Worm (Caenorhabditis elegans) whole organism, L1 larva: ENCODE data around the gene B0250.7.
A peak's percentile ranks its signal among the peaks of the same experiment; 100 is the strongest.

Source experiments
- C04F5.9 ChIP-seq: sonication (generic microtip); optimal IDR thresholded peaks from 2 replicates; lab custom pipeline; 2016; ENCODE audit warnings: missing genetic modification characterization, missing compliant biosample characterization
- C34B4.2 ChIP-seq: sonication (generic microtip); optimal IDR thresholded peaks from 2 replicates; lab custom pipeline; 2017; ENCODE audit warnings: mild to moderate bottlenecking, missing genetic modification characterization, missing compliant biosample characterization
- F16B12.6 ChIP-seq: fragments of 150-350 bp; optimal IDR thresholded peaks from 2 replicates; lab custom pipeline; 2014; ENCODE audit warnings: missing biosample characterization, missing genetic modification characterization
- alr-1 ChIP-seq: fragments of 200-800 bp; sonication (Bioruptor generic); optimal IDR thresholded peaks from 2 replicates; lab custom pipeline; 2018; ENCODE audit warnings: borderline replicate concordance, mild to moderate bottlenecking, missing genetic modification characterization, missing compliant biosample characterization
- aly-2 ChIP-seq: fragments of 150-350 bp; optimal IDR thresholded peaks from 2 replicates; lab custom pipeline; 2014; ENCODE audit warnings: missing biosample characterization, missing genetic modification characterization
- ama-1 ChIP-seq: fragments of 150-350 bp; optimal IDR thresholded peaks from 2 replicates; lab custom pipeline; 2014
- ceh-63 ChIP-seq: fragments of 200-800 bp; sonication (Bioruptor generic); optimal IDR thresholded peaks from 2 replicates; lab custom pipeline; 2018; ENCODE audit warnings: mild to moderate bottlenecking, missing genetic modification characterization, missing compliant biosample characterization
- ceh-88 ChIP-seq: fragments of 200-800 bp; sonication (Bioruptor generic); IDR thresholded peaks from 2 replicates; pipeline ENCODE4 v1.3.6; 2022; ENCODE audit warnings: missing genetic modification characterization, missing compliant biosample characterization
- ceh-90 ChIP-seq: sonication (generic microtip); optimal IDR thresholded peaks from 2 replicates; lab custom pipeline; 2016; ENCODE audit warnings: missing genetic modification characterization, missing compliant biosample characterization
- dpl-1 ChIP-seq, 3 experiments: fragments of 150-350 bp in 2 of 3; sonication (generic microtip) in 1 of 3; optimal IDR thresholded peaks; 2 replicates each; lab custom pipeline; 2014 to 2017; ENCODE audit warnings: missing biosample characterization in 3 of 3, missing genetic modification characterization in 3 of 3, missing genetic modification reagents in 3 of 3
- dsc-1 ChIP-seq: sonication (generic microtip); optimal IDR thresholded peaks from 2 replicates; lab custom pipeline; 2016; ENCODE audit warnings: mild to moderate bottlenecking, missing genetic modification characterization, missing compliant biosample characterization
- efl-1 ChIP-seq, 4 experiments: fragments of 150-350 bp; optimal IDR thresholded peaks in 3 of 4; peaks in 1 of 4; 1 replicate in 1 of 4; 2 replicates in 3 of 4; lab custom pipeline; 2014; ENCODE audit warnings: missing biosample characterization in 2 of 4, missing genetic modification characterization in 2 of 4, missing genetic modification reagents in 2 of 4
- efl-3 ChIP-seq: fragments of 200-800 bp; sonication (Bioruptor generic); optimal IDR thresholded peaks from 2 replicates; lab custom pipeline; 2018; ENCODE audit warnings: mild to moderate bottlenecking, missing genetic modification characterization, missing compliant biosample characterization
- egl-27 ChIP-seq, 2 experiments: fragments of 150-350 bp in 1 of 2; sonication (generic microtip); optimal IDR thresholded peaks; 3 replicates each; lab custom pipeline; 2017 to 2018; ENCODE audit warnings: missing biosample characterization in 2 of 2, missing genetic modification characterization in 2 of 2, missing genetic modification reagents in 2 of 2
- elt-2 ChIP-seq: sonication (generic microtip); optimal IDR thresholded peaks from 2 replicates; lab custom pipeline; 2016; ENCODE audit warnings: missing genetic modification characterization, mild to moderate bottlenecking, inconsistent platforms, missing compliant biosample characterization, missing genetic modification reagents
- fkh-8 ChIP-seq: sonication (generic microtip); optimal IDR thresholded peaks from 2 replicates; lab custom pipeline; 2016; ENCODE audit warnings: mild to moderate bottlenecking, missing genetic modification characterization, missing compliant biosample characterization
- fos-1 ChIP-seq: fragments of 150-350 bp; optimal IDR thresholded peaks from 2 replicates; lab custom pipeline; 2014; ENCODE audit warnings: missing biosample characterization, missing genetic modification characterization
- hlh-17 ChIP-seq: fragments of 200-800 bp; sonication (Bioruptor generic); optimal IDR thresholded peaks from 2 replicates; lab custom pipeline; 2018; ENCODE audit warnings: missing genetic modification characterization, mild to moderate bottlenecking, missing compliant biosample characterization, moderate library complexity, borderline replicate concordance
- hpl-2 ChIP-seq: fragments of 150-350 bp; optimal IDR thresholded peaks from 2 replicates; lab custom pipeline; 2014; ENCODE audit warnings: missing biosample characterization, missing genetic modification reagents, missing genetic modification characterization
- irx-1 ChIP-seq: sonication (generic microtip); optimal IDR thresholded peaks from 2 replicates; lab custom pipeline; 2016; ENCODE audit warnings: missing genetic modification characterization, missing compliant biosample characterization
- isw-1 ChIP-seq: fragments of 200-800 bp; sonication (Bioruptor generic); IDR thresholded peaks from 2 replicates; pipeline ENCODE4 v1.3.6; 2022; ENCODE audit warnings: missing genetic modification characterization, missing compliant biosample characterization
- lin-13 ChIP-seq: fragments of 150-350 bp; optimal IDR thresholded peaks from 2 replicates; lab custom pipeline; 2014; ENCODE audit warnings: missing biosample characterization, missing genetic modification reagents, missing genetic modification characterization
- lin-14 ChIP-seq: fragments of 200-800 bp; sonication (Bioruptor generic); optimal IDR thresholded peaks from 2 replicates; lab custom pipeline; 2018; ENCODE audit warnings: mild to moderate bottlenecking, missing genetic modification characterization, moderate library complexity, missing compliant biosample characterization
- lin-39 ChIP-seq: fragments of 150-350 bp; optimal IDR thresholded peaks from 2 replicates; lab custom pipeline; 2014; ENCODE audit warnings: missing biosample characterization, missing genetic modification reagents, missing genetic modification characterization
- lir-3 ChIP-seq: sonication (generic microtip); optimal IDR thresholded peaks from 2 replicates; lab custom pipeline; 2016; ENCODE audit warnings: mild to moderate bottlenecking, missing genetic modification characterization, moderate library complexity, missing compliant biosample characterization; ENCODE audit not compliant: poor library complexity
- mdl-1 ChIP-seq, 2 experiments: fragments of 150-350 bp; optimal IDR thresholded peaks; 2 replicates each; lab custom pipeline; 2014 to 2017; ENCODE audit warnings: missing biosample characterization in 2 of 2, missing genetic modification characterization in 2 of 2, inconsistent platforms in 1 of 2
- mef-2 ChIP-seq: fragments of 150-350 bp; optimal IDR thresholded peaks from 2 replicates; lab custom pipeline; 2014; ENCODE audit warnings: missing biosample characterization, missing genetic modification characterization
- mep-1 ChIP-seq: fragments of 150-350 bp; optimal IDR thresholded peaks from 2 replicates; lab custom pipeline; 2014; ENCODE audit warnings: missing biosample characterization, missing genetic modification characterization
- nhr-11 ChIP-seq: fragments of 150-350 bp; optimal IDR thresholded peaks from 2 replicates; lab custom pipeline; 2014; ENCODE audit warnings: missing biosample characterization, missing genetic modification characterization
- nhr-12 ChIP-seq: sonication (generic microtip); optimal IDR thresholded peaks from 2 replicates; lab custom pipeline; 2017; ENCODE audit warnings: missing biosample characterization, missing genetic modification characterization
- nhr-28 ChIP-seq: fragments of 150-350 bp; optimal IDR thresholded peaks from 2 replicates; lab custom pipeline; 2014; ENCODE audit warnings: missing biosample characterization, missing genetic modification characterization
- nhr-71 ChIP-seq: sonication (generic microtip); optimal IDR thresholded peaks from 2 replicates; lab custom pipeline; 2016; ENCODE audit warnings: mild to moderate bottlenecking, missing genetic modification characterization, moderate library complexity, missing compliant biosample characterization
- nhr-76 ChIP-seq: sonication (generic microtip); optimal IDR thresholded peaks from 2 replicates; lab custom pipeline; 2017; ENCODE audit warnings: missing biosample characterization, missing genetic modification characterization
- nhr-77 ChIP-seq: fragments of 150-350 bp; optimal IDR thresholded peaks from 2 replicates; lab custom pipeline; 2014; ENCODE audit warnings: missing biosample characterization, missing genetic modification characterization
- nhr-84 ChIP-seq: sonication (generic microtip); optimal IDR thresholded peaks from 2 replicates; lab custom pipeline; 2017; ENCODE audit warnings: missing biosample characterization, missing genetic modification characterization
- nhr-85 ChIP-seq: sonication (generic microtip); peaks from one replicate; lab custom pipeline; 2016; ENCODE audit warnings: missing genetic modification characterization, inconsistent platforms, missing compliant biosample characterization
- nhr-90 ChIP-seq: sonication (generic microtip); optimal IDR thresholded peaks from 2 replicates; lab custom pipeline; 2016; ENCODE audit warnings: mild to moderate bottlenecking, missing genetic modification characterization, missing compliant biosample characterization; ENCODE audit not compliant: poor library complexity
- pag-3 ChIP-seq: sonication (generic microtip); optimal IDR thresholded peaks from 2 replicates; lab custom pipeline; 2017; ENCODE audit warnings: missing genetic modification characterization, mild to moderate bottlenecking, missing compliant biosample characterization, antibody characterized with exemption, borderline replicate concordance; ENCODE audit not compliant: insufficient read depth
- pax-3 ChIP-seq: fragments of 200-800 bp; sonication (Bioruptor generic); optimal IDR thresholded peaks from 2 replicates; lab custom pipeline; 2018; ENCODE audit warnings: mild to moderate bottlenecking, missing genetic modification characterization, moderate library complexity, missing compliant biosample characterization
- pqm-1 ChIP-seq: sonication (generic microtip); optimal IDR thresholded peaks from 3 replicates; lab custom pipeline; 2017; ENCODE audit warnings: missing biosample characterization, missing genetic modification characterization
- skn-1 ChIP-seq: fragments of 150-350 bp; optimal IDR thresholded peaks from 2 replicates; lab custom pipeline; 2014; ENCODE audit warnings: missing biosample characterization, missing genetic modification characterization
- snu-23 ChIP-seq: sonication (generic microtip); optimal IDR thresholded peaks from 2 replicates; lab custom pipeline; 2016; ENCODE audit warnings: missing genetic modification characterization, missing compliant biosample characterization
- swsn-7 ChIP-seq: sonication (generic microtip); optimal IDR thresholded peaks from 2 replicates; lab custom pipeline; 2016; ENCODE audit warnings: missing genetic modification characterization, missing compliant biosample characterization
- tbx-2 ChIP-seq: sonication (generic microtip); optimal IDR thresholded peaks from 2 replicates; lab custom pipeline; 2016; ENCODE audit warnings: missing genetic modification characterization, missing compliant biosample characterization
- tlp-1 ChIP-seq: fragments of 150-350 bp; optimal IDR thresholded peaks from 2 replicates; lab custom pipeline; 2014; ENCODE audit warnings: missing biosample characterization, missing genetic modification characterization
- unc-62 ChIP-seq: fragments of 150-350 bp; optimal IDR thresholded peaks from 2 replicates; lab custom pipeline; 2014; ENCODE audit warnings: missing biosample characterization, missing genetic modification reagents, missing genetic modification characterization
- unc-86 ChIP-seq: sonication (generic microtip); optimal IDR thresholded peaks from 2 replicates; lab custom pipeline; 2016; ENCODE audit warnings: missing genetic modification characterization, missing compliant biosample characterization
- xbp-1 ChIP-seq: sonication (generic microtip); optimal IDR thresholded peaks from 2 replicates; lab custom pipeline; 2016; ENCODE audit warnings: missing genetic modification characterization, missing compliant biosample characterization
- zag-1 ChIP-seq: fragments of 150-350 bp; optimal IDR thresholded peaks from 2 replicates; lab custom pipeline; 2014; ENCODE audit warnings: missing biosample characterization, missing genetic modification characterization
- ztf-11 ChIP-seq, 2 experiments: sonication (generic microtip); optimal IDR thresholded peaks; 2 replicates each; lab custom pipeline; 2016 to 2017; ENCODE audit warnings: missing genetic modification characterization in 2 of 2, missing biosample characterization in 1 of 2, missing compliant biosample characterization in 1 of 2

Gene B0250.7

DNA sequence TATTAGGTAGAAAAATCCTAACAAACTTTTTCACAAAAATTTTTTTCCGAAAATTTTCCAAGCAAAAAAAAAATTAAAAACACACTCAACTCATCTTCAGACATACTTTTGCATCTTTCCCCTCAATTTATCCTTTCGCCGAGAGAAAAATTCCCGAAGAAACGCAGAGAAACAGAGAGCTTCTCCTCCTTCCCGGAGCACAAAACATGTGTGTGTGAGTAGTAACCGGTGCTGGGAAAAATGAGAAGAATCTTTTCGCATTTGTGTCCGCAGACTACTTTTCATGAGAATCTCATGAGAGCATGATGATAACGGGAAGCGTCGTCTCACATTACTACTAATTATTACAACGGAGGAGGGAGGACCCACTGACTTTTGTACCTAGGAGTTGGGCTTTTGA, 10.7 kb upstream of the B0250.7 start (continued):
- TF ChIP-seq egl-27 (tag; optimal IDR thresholded peaks at IDR 0.05; lab: Kevin White, UChicago) (no peak), dsc-1 (tag; lab: Kevin White, UChicago) (peak; percentile 85), fkh-8 (tag; lab: Kevin White, UChicago) (no peak), irx-1 (tag; lab: Kevin White, UChicago) (no peak), hlh-17 (GFP tag; lab: Kevin White, UChicago) (no peak), ama-1 (lab: Kevin White, UChicago) (no peak), lin-14 (GFP tag; lab: Kevin White, UChicago) (peak; percentile 67), lin-39 (tag; lab: Kevin White, UChicago) (no peak), lir-3 (tag; lab: Kevin White, UChicago) (no peak), lin-13 (GFP tag; lab: Kevin White, UChicago) (no peak), hpl-2 (no peak), fos-1 (tag; lab: Kevin White, UChicago) (no peak), tlp-1 (no peak), pag-3 (no peak), C34B4.2 (tag; lab: Kevin White, UChicago) (no peak), unc-62 (no peak), aly-2 (tag; lab: Kevin White, UChicago) (no peak), nhr-90 (tag; lab: Kevin White, UChicago) (no peak), mep-1 (tag; lab: Kevin White, UChicago) (peak; percentile 41), ceh-88 (no peak), nhr-71 (peak; percentile 58), dpl-1 (GFP tag; optimal IDR thresholded peaks at IDR 0.05; lab: Kevin White, UChicago) (no peak), nhr-77 (no peak), xbp-1 (tag; lab: Kevin White, UChicago) (no peak), efl-1 (optimal IDR thresholded peaks at IDR 0.05; lab: Kevin White, UChicago) (peak in 1 of 2 experiments; percentile 14), efl-1 (GFP tag; optimal IDR thresholded peaks at IDR 0.05 in 1 of 2; lab: Kevin White, UChicago) (peak in 1 of 2 experiments; percentile 27), snu-23 (GFP tag; lab: Kevin White, UChicago) (peak; percentile 46), ztf-11 (tag; optimal IDR thresholded peaks at IDR 0.05; lab: Kevin White, UChicago) (no peak), efl-3 (GFP tag; lab: Kevin White, UChicago) (no peak), mdl-1 (tag; optimal IDR thresholded peaks at IDR 0.05; lab: Kevin White, UChicago) (peak in 1 of 2 experiments; percentile 21)
- TF ChIP-seq, all 84 proteins: peak for 13

DNA sequence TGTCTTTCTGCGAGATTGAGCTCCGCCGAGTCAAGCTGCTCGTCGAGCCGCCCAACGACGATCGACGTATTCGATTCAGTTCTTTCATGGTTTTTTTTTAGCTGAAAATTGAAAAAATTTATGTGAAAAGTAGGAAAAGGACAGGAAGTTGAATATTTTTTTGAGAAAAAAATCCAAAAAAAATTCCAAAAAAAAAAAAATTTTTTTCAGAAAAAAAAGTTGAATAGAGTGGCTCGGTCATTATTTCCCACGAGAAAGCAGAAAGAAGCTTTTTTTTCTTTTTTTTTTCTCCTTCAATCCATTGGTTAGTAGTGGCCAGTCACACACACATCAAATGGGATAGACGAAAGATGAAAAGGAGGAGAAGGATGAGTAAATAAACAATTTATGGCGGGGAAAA, 9.4 kb upstream of the B0250.7 start, which contains the start of gene dhcr-7:
dhcr-7 (minus strand) TSS at position 101 of the 400 bp plus-strand sequence.
- TF ChIP-seq nhr-84 (tag; lab: Kevin White, UChicago) (no peak), nhr-28 (tag; lab: Kevin White, UChicago) (no peak), nhr-76 (tag; lab: Kevin White, UChicago) (no peak), zag-1 (tag; lab: Kevin White, UChicago) (no peak), unc-86 (tag; lab: Kevin White, UChicago) (no peak), mep-1 (tag; lab: Kevin White, UChicago) (no peak), F16B12.6 (tag; lab: Kevin White, UChicago) (no peak), pag-3 (no peak), swsn-7 (tag; lab: Kevin White, UChicago) (no peak), elt-2 (tag; lab: Kevin White, UChicago) (no peak), pax-3 (tag; lab: Kevin White, UChicago) (no peak)

DNA sequence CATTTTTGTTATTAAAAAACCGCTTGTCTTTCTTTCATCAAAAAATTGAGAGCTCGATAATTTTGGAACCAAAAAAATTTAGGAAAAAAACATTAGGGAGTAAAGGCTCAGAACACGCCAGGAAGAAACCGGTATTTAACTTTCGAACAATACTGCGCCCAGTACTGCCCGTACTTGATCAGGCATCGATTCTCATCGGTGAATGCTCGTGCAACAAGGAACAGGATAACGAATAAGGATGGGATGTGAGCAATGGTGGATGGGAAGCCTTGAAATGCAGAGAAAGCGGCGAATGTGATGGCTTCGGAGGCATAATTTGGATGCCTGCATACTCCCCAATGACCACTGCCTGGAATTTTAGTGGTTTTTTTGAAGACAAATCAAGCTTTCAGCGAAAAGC, 4.9 kb upstream of the B0250.7 start:
- TF ChIP-seq hpl-2 (no peak), efl-3 (GFP tag; lab: Kevin White, UChicago) (no peak), skn-1 (tag; lab: Kevin White, UChicago) (no peak), nhr-90 (tag; lab: Kevin White, UChicago) (no peak), C34B4.2 (tag; lab: Kevin White, UChicago) (no peak), mef-2 (no peak), isw-1 (GFP tag; lab: Robert Waterston, UW) (no peak), C04F5.9 (no peak), lin-13 (GFP tag; lab: Kevin White, UChicago) (no peak), alr-1 (tag; lab: Kevin White, UChicago) (no peak), ceh-63 (GFP tag; lab: Kevin White, UChicago) (no peak), nhr-85 (tag; lab: Kevin White, UChicago) (no peak), nhr-11 (tag; lab: Kevin White, UChicago) (no peak), tbx-2 (tag; lab: Kevin White, UChicago) (no peak), snu-23 (GFP tag; lab: Kevin White, UChicago) (no peak), ceh-90 (tag; lab: Kevin White, UChicago) (no peak), nhr-12 (no peak), pqm-1 (no peak)
